Worm (Caenorhabditis elegans): ENCODE data around the gene srxa-15.

srxa-15 gene

DNA sequence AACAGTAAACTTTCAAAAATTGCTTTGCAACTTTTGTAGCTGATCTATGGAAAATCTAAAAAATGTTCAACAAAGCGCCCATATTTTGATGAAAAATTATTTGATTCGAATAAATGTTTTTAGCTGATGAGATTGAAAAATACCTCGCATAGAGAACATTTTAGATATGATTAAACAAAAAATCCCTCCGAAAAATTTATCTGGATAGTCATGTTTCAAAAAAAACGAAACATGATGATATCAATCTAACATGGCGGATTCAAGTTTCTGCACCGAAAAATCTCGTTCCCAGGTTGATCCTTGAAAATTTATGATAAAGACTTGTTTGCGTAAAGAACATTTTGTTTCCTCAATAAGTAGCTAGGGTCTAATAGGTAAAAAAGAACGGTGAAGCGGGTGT lies 33.3 kb upstream of the srxa-15 start, which contains the start of gene ttr-12:
Gene ttr-12 (minus strand): TSS at position 101 of the 400 bp plus-strand sequence.
- TF ChIP-seq unc-55 (GFP tag; optimal IDR thresholded peaks at IDR 0.05) (no peak), skn-1 (tag; optimal IDR thresholded peaks at IDR 0.05) (no peak), nhr-25 (tag; optimal IDR thresholded peaks at IDR 0.05) (no peak), ZK546.5 (tag; optimal IDR thresholded peaks at IDR 0.05) (no peak), F13H6.1 (tag; optimal IDR thresholded peaks at IDR 0.05) (no peak), lin-13 (GFP tag; optimal IDR thresholded peaks at IDR 0.05) (no peak), aly-2 (tag; optimal IDR thresholded peaks at IDR 0.05) (no peak), blmp-1 (tag; optimal IDR thresholded peaks at IDR 0.05; ENCODE audit: insufficient read depth) (no peak), sem-4 (tag; optimal IDR thresholded peaks at IDR 0.05) (no peak), nhr-11 (tag; optimal IDR thresholded peaks at IDR 0.05) (no peak), mdl-1 (tag; optimal IDR thresholded peaks at IDR 0.05) (no peak), ztf-1 (GFP tag; conservative IDR thresholded peaks at IDR 0.05) (no peak), ceh-16 (tag; optimal IDR thresholded peaks at IDR 0.05) (no peak), gmeb-1 (tag; optimal IDR thresholded peaks at IDR 0.05) (no peak), lsy-2 (tag; optimal IDR thresholded peaks at IDR 0.05) (no peak), nhr-10 (tag; optimal IDR thresholded peaks at IDR 0.05) (no peak), nhr-77 (tag; optimal IDR thresholded peaks at IDR 0.05) (no peak)

DNA sequence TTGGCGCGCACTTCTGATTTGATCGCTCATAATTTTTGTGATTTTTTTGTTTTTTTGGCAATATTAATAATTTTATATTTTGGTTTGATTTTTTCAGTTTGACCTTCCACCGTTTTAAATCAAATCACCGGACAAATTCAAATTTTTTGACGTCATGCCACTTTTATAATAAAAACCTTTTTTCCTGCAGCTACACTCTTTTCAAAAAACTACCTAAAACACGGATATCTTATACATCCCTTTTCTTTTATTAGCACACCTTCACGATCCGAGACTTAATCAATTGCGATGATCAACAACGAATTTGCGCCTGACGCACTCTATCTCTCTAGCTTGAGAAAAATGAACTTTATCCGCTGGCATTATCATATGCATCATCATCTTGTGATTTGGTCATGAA lies 32.5 kb upstream of the srxa-15 start, which contains the start of gene grd-2:
Gene grd-2 (plus strand): TSS at position 301 of the 400 bp plus-strand sequence.
- TF ChIP-seq ztf-1 (GFP tag; conservative IDR thresholded peaks at IDR 0.05) (no peak), snpc-4 (tag; optimal IDR thresholded peaks at IDR 0.05) (no peak), lsy-2 (tag; optimal IDR thresholded peaks at IDR 0.05) (no peak), Y55F3AM.14 (GFP tag; optimal IDR thresholded peaks at IDR 0.05) (no peak), nhr-25 (tag; optimal IDR thresholded peaks at IDR 0.05) (no peak), ceh-82 (tag; optimal IDR thresholded peaks at IDR 0.05) (no peak), ama-1 (optimal IDR thresholded peaks at IDR 0.05) (no peak), nhr-6 (tag; optimal IDR thresholded peaks at IDR 0.05) (no peak), lin-13 (GFP tag; optimal IDR thresholded peaks at IDR 0.05) (no peak), skn-1 (tag; optimal IDR thresholded peaks at IDR 0.05) (no peak), nhr-23 (tag; optimal IDR thresholded peaks at IDR 0.05) (no peak)

DNA sequence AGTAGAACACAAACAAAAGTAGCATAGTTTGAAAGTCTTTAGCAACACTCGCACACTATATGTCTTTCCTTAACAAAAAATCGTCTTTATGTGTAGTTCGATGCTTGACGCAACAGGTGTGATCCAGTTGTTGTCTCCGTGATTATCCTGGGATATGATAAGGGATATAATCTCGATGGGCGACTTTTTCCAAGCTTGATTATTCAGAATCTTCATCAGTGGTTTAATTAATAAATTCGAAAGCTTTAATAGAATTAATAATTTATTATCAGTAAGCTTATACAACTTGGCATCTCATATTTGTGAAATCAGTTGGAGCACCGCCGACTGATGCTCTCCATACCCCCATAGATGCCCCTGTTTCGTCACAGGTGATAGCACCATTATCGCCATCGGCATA lies 23.4 kb upstream of the srxa-15 start, which contains the start of gene F46B3.7:
Gene F46B3.7 (minus strand): TSS at position 101 of the 400 bp plus-strand sequence.
- no peak for TF ChIP-seq F13H6.1 (tag; optimal IDR thresholded peaks at IDR 0.05)
- no peak for TF ChIP-seq sma-9 (GFP tag; optimal IDR thresholded peaks at IDR 0.05)
- TF ChIP-seq sma-9 (tag; optimal IDR thresholded peaks at IDR 0.05): no peak
- TF ChIP-seq mbf-1 (tag; optimal IDR thresholded peaks at IDR 0.05): no peak
- no peak for TF ChIP-seq crh-2 (tag; optimal IDR thresholded peaks at IDR 0.05)
- TF ChIP-seq lin-39 (tag; optimal IDR thresholded peaks at IDR 0.05): no peak
- no peak for TF ChIP-seq nhr-10 (tag; optimal IDR thresholded peaks at IDR 0.05)
- no peak for TF ChIP-seq nhr-21 (tag; optimal IDR thresholded peaks at IDR 0.05)
- no peak for TF ChIP-seq nhr-11 (tag; optimal IDR thresholded peaks at IDR 0.05)
- TF ChIP-seq Y55F3AM.14 (GFP tag; optimal IDR thresholded peaks at IDR 0.05): no peak

DNA sequence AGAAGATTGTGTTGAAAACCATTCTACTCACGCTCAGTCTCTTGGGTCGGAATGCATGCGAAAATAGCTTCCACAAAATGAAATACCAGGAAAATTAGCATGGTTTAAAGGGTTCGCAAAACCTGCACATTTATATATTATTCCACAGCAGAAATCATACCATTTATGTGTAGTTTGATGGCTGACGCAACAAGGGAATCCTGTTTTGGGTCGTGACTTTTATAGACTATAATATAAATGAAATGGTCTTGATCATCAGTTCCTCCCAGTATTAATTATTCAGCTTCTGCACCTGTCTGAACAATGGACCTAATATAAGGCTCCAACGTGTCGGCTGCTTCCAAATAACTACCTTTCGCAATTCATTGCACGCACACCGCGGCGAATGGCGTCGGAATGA lies 18.9 kb upstream of the srxa-15 start, which contains the start of gene F46B3.8:
Gene F46B3.8 (minus strand): TSS at position 101 of the 400 bp plus-strand sequence.
- TF ChIP-seq nhr-6 (tag; optimal IDR thresholded peaks at IDR 0.05) (no peak), ceh-82 (tag; optimal IDR thresholded peaks at IDR 0.05) (no peak), ama-1 (optimal IDR thresholded peaks at IDR 0.05) (no peak), elt-3 (tag; optimal IDR thresholded peaks at IDR 0.05) (no peak)

DNA sequence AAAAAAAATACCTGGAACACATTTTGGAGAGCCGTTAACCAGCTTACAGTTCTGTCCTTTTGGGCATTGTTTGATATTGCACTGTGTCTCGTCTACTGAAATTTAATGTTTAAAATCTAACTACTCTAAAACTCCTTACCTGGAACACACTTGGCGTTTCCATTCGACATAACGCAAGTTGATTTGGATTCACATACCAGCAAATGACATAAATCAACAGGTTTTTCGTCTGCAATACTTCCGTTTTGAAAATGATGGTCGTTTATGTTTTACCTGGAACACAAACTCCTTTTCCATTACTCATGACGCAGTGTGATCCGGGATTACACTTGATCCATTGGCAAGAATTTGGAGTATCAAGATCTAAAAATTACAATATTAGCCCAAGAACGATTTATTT lies 16.7 kb upstream of the srxa-15 start:
- no peak for TF ChIP-seq ceh-16 (tag; optimal IDR thresholded peaks at IDR 0.05)
- TF ChIP-seq gmeb-1 (tag; optimal IDR thresholded peaks at IDR 0.05): no peak
- TF ChIP-seq mab-5 (tag; optimal IDR thresholded peaks at IDR 0.05): no peak
- no peak for TF ChIP-seq F13H6.1 (tag; optimal IDR thresholded peaks at IDR 0.05)
- no peak for TF ChIP-seq sma-3 (GFP tag; optimal IDR thresholded peaks at IDR 0.05)
- TF ChIP-seq unc-62 (GFP tag; optimal IDR thresholded peaks at IDR 0.05): no peak
- no peak for TF ChIP-seq nhr-77 (tag; optimal IDR thresholded peaks at IDR 0.05)
- TF ChIP-seq dmd-4 (tag; optimal IDR thresholded peaks at IDR 0.05): no peak
- no peak for TF ChIP-seq nhr-6 (tag; optimal IDR thresholded peaks at IDR 0.05)
- no peak for TF ChIP-seq aly-2 (tag; optimal IDR thresholded peaks at IDR 0.05)
- TF ChIP-seq sma-9 (GFP tag; optimal IDR thresholded peaks at IDR 0.05): no peak
- TF ChIP-seq sma-9 (tag; optimal IDR thresholded peaks at IDR 0.05): no peak
- TF ChIP-seq lin-11 (tag; optimal IDR thresholded peaks at IDR 0.05): no peak
- no peak for TF ChIP-seq lsy-2 (tag; optimal IDR thresholded peaks at IDR 0.05)
- TF ChIP-seq ceh-82 (tag; optimal IDR thresholded peaks at IDR 0.05): no peak
- TF ChIP-seq nhr-237 (tag; optimal IDR thresholded peaks at IDR 0.05): no peak
- TF ChIP-seq ztf-11 (tag; optimal IDR thresholded peaks at IDR 0.05): no peak
- no peak for TF ChIP-seq R02D3.7 (tag; optimal IDR thresholded peaks at IDR 0.05)
- no peak for TF ChIP-seq sem-4 (tag; optimal IDR thresholded peaks at IDR 0.05)
- no peak for TF ChIP-seq nhr-25 (tag; optimal IDR thresholded peaks at IDR 0.05)

Data from whole organism, L2 larva.